Worm (Caenorhabditis elegans) whole organism, L1 larva: ENCODE data around the gene stc-1.

Experiments used
- ceh-82 ChIP-seq, 3 experiments: fragments of 150-350 bp in 1 of 3; sonication (generic microtip) in 2 of 3; optimal IDR thresholded peaks; 2 replicates each; lab custom pipeline; 2014 to 2017; ENCODE audit warnings: missing biosample characterization in 3 of 3, missing genetic modification characterization in 3 of 3
- ces-1 ChIP-seq: fragments of 150-350 bp; optimal IDR thresholded peaks from 2 replicates; lab custom pipeline; 2014; ENCODE audit warnings: missing biosample characterization, missing genetic modification reagents, missing genetic modification characterization
- pax-3 ChIP-seq: fragments of 200-800 bp; sonication (Bioruptor generic); optimal IDR thresholded peaks from 2 replicates; lab custom pipeline; 2018; ENCODE audit warnings: mild to moderate bottlenecking, missing genetic modification characterization, moderate library complexity, missing compliant biosample characterization
- rnt-1 ChIP-seq: sonication (generic microtip); optimal IDR thresholded peaks from 2 replicates; lab custom pipeline; 2016; ENCODE audit warnings: mild to moderate bottlenecking, missing genetic modification characterization, moderate library complexity, missing compliant biosample characterization
- unc-130 ChIP-seq: fragments of 150-350 bp; optimal IDR thresholded peaks from 2 replicates; lab custom pipeline; 2017; ENCODE audit warnings: missing biosample characterization, missing genetic modification characterization, inconsistent platforms

DNA sequence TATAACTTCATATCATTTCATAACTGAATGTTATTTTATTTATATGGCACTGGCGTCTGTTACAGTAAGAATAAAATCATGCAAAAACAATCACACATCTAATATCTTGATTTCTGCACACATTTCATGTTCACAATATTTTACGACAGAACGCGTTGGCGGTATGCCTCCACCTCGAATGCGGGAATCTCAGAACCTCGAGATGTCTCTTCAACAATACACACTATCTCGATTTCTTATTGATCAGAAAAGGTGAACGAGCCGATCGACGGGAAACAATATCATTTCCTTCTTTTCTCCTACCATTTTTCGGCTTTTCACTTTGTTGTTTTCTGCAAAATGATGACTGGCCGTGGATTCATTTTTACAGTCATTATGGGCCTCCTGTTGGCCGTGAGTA, 41.7 kb upstream of the stc-1 start, which contains the start of gene F28C6.10:
- TF ChIP-seq pax-3 (tag; lab: Kevin White, UChicago): no peak
- no peak for TF ChIP-seq ces-1 (GFP tag; lab: Kevin White, UChicago)
- TF ChIP-seq rnt-1 (tag; lab: Kevin White, UChicago): no peak
- TF ChIP-seq unc-130: no peak
- no peak for TF ChIP-seq ceh-82 (tag; optimal IDR thresholded peaks at IDR 0.05; lab: Kevin White, UChicago)
